Worm (Caenorhabditis elegans) whole organism, L1 larva: ENCODE measurements around the gene W08F4.13.
A peak's percentile ranks its signal among the peaks of the same experiment; 100 is the strongest.
"Not testable (repeated sequence)": the region's sequence is repeated elsewhere in the genome, so short reads cannot be mapped to it uniquely, and the experiment has no call there.

ENCODE experiments used
- C16A3.4 ChIP-seq: fragments of 150-350 bp; optimal IDR thresholded peaks from 2 replicates; lab custom pipeline; 2014; ENCODE audit warnings: missing biosample characterization, missing genetic modification characterization
- F16B12.6 ChIP-seq: fragments of 150-350 bp; optimal IDR thresholded peaks from 2 replicates; lab custom pipeline; 2014; ENCODE audit warnings: missing biosample characterization, missing genetic modification characterization
- Y116A8C.19 ChIP-seq: sonication (generic microtip); optimal IDR thresholded peaks from 2 replicates; lab custom pipeline; 2016; ENCODE audit warnings: missing compliant biosample characterization, missing genetic modification characterization, borderline replicate concordance
- aha-1 ChIP-seq: fragments of 150-350 bp; optimal IDR thresholded peaks from 2 replicates; lab custom pipeline; 2014; ENCODE audit warnings: missing biosample characterization, missing genetic modification characterization
- alr-1 ChIP-seq: fragments of 200-800 bp; sonication (Bioruptor generic); optimal IDR thresholded peaks from 2 replicates; lab custom pipeline; 2018; ENCODE audit warnings: borderline replicate concordance, mild to moderate bottlenecking, missing genetic modification characterization, missing compliant biosample characterization
- aly-2 ChIP-seq: fragments of 150-350 bp; optimal IDR thresholded peaks from 2 replicates; lab custom pipeline; 2014; ENCODE audit warnings: missing biosample characterization, missing genetic modification characterization
- ama-1 ChIP-seq: fragments of 150-350 bp; optimal IDR thresholded peaks from 2 replicates; lab custom pipeline; 2014
- blmp-1 ChIP-seq: fragments of 150-350 bp; optimal IDR thresholded peaks from 2 replicates; lab custom pipeline; 2014; ENCODE audit warnings: missing biosample characterization, missing genetic modification characterization
- ceh-63 ChIP-seq: fragments of 200-800 bp; sonication (Bioruptor generic); optimal IDR thresholded peaks from 2 replicates; lab custom pipeline; 2018; ENCODE audit warnings: mild to moderate bottlenecking, missing genetic modification characterization, missing compliant biosample characterization
- ceh-82 ChIP-seq, 3 experiments: fragments of 150-350 bp in 1 of 3; sonication (generic microtip) in 2 of 3; optimal IDR thresholded peaks; 2 replicates each; lab custom pipeline; 2014 to 2017; ENCODE audit warnings: missing biosample characterization in 3 of 3, missing genetic modification characterization in 3 of 3
- ceh-90 ChIP-seq: sonication (generic microtip); optimal IDR thresholded peaks from 2 replicates; lab custom pipeline; 2016; ENCODE audit warnings: missing genetic modification characterization, missing compliant biosample characterization
- efl-3 ChIP-seq: fragments of 200-800 bp; sonication (Bioruptor generic); optimal IDR thresholded peaks from 2 replicates; lab custom pipeline; 2018; ENCODE audit warnings: mild to moderate bottlenecking, missing genetic modification characterization, missing compliant biosample characterization
- egl-13 ChIP-seq: sonication (generic microtip); optimal IDR thresholded peaks from 2 replicates; lab custom pipeline; 2016; ENCODE audit warnings: missing genotype, missing genetic modification reagents, missing genetic modification characterization, missing compliant biosample characterization
- elt-3 ChIP-seq, 6 experiments: fragments of 150-350 bp in 1 of 6; sonication (generic microtip); optimal IDR thresholded peaks; 2 replicates each; lab custom pipeline; 2017 to 2018; ENCODE audit warnings: missing biosample characterization in 6 of 6, missing genetic modification characterization in 6 of 6, inconsistent platforms in 1 of 6
- ets-5 ChIP-seq: fragments of 200-800 bp; sonication (Bioruptor generic); IDR thresholded peaks from 2 replicates; pipeline ENCODE4 v1.3.6; 2022; ENCODE audit warnings: missing genetic modification characterization, missing compliant biosample characterization
- grh-1 ChIP-seq: fragments of 200-800 bp; sonication (Bioruptor generic); IDR thresholded peaks from 2 replicates; pipeline ENCODE4 v1.3.6; 2022; ENCODE audit warnings: missing genetic modification reagents, missing genetic modification characterization, missing compliant biosample characterization
- hlh-17 ChIP-seq: fragments of 200-800 bp; sonication (Bioruptor generic); optimal IDR thresholded peaks from 2 replicates; lab custom pipeline; 2018; ENCODE audit warnings: missing genetic modification characterization, mild to moderate bottlenecking, missing compliant biosample characterization, moderate library complexity, borderline replicate concordance
- hpl-2 ChIP-seq: fragments of 150-350 bp; optimal IDR thresholded peaks from 2 replicates; lab custom pipeline; 2014; ENCODE audit warnings: missing biosample characterization, missing genetic modification reagents, missing genetic modification characterization
- isw-1 ChIP-seq: fragments of 200-800 bp; sonication (Bioruptor generic); IDR thresholded peaks from 2 replicates; pipeline ENCODE4 v1.3.6; 2022; ENCODE audit warnings: missing genetic modification characterization, missing compliant biosample characterization
- jun-1 ChIP-seq: fragments of 150-350 bp; optimal IDR thresholded peaks from 2 replicates; lab custom pipeline; 2014; ENCODE audit warnings: missing biosample characterization, missing genetic modification reagents, missing genetic modification characterization
- lin-13 ChIP-seq: fragments of 150-350 bp; optimal IDR thresholded peaks from 2 replicates; lab custom pipeline; 2014; ENCODE audit warnings: missing biosample characterization, missing genetic modification reagents, missing genetic modification characterization
- lin-14 ChIP-seq: fragments of 200-800 bp; sonication (Bioruptor generic); optimal IDR thresholded peaks from 2 replicates; lab custom pipeline; 2018; ENCODE audit warnings: mild to moderate bottlenecking, missing genetic modification characterization, moderate library complexity, missing compliant biosample characterization
- lin-15B ChIP-seq: fragments of 150-350 bp; sonication (generic microtip); optimal IDR thresholded peaks from 3 replicates; lab custom pipeline; 2014; ENCODE audit warnings: missing biosample characterization, missing genetic modification characterization
- mdl-1 ChIP-seq, 2 experiments: fragments of 150-350 bp; optimal IDR thresholded peaks; 2 replicates each; lab custom pipeline; 2014 to 2017; ENCODE audit warnings: missing biosample characterization in 2 of 2, missing genetic modification characterization in 2 of 2, inconsistent platforms in 1 of 2
- mep-1 ChIP-seq: fragments of 150-350 bp; optimal IDR thresholded peaks from 2 replicates; lab custom pipeline; 2014; ENCODE audit warnings: missing biosample characterization, missing genetic modification characterization
- nhr-12 ChIP-seq: sonication (generic microtip); optimal IDR thresholded peaks from 2 replicates; lab custom pipeline; 2017; ENCODE audit warnings: missing biosample characterization, missing genetic modification characterization
- nhr-237 ChIP-seq: fragments of 150-350 bp; optimal IDR thresholded peaks from 2 replicates; lab custom pipeline; 2014; ENCODE audit warnings: missing biosample characterization, missing genetic modification characterization
- nhr-47 ChIP-seq: sonication (generic microtip); optimal IDR thresholded peaks from 2 replicates; lab custom pipeline; 2016; ENCODE audit warnings: mild to moderate bottlenecking, missing genetic modification characterization, moderate library complexity, missing compliant biosample characterization
- nhr-84 ChIP-seq: sonication (generic microtip); optimal IDR thresholded peaks from 2 replicates; lab custom pipeline; 2017; ENCODE audit warnings: missing biosample characterization, missing genetic modification characterization
- nhr-85 ChIP-seq: sonication (generic microtip); peaks from one replicate; lab custom pipeline; 2016; ENCODE audit warnings: missing genetic modification characterization, inconsistent platforms, missing compliant biosample characterization
- sox-4 ChIP-seq: sonication (generic microtip); optimal IDR thresholded peaks from 2 replicates; lab custom pipeline; 2016; ENCODE audit warnings: missing genetic modification characterization, missing compliant biosample characterization
- sup-37 ChIP-seq: fragments of 200-800 bp; sonication (Bioruptor generic); optimal IDR thresholded peaks from 2 replicates; lab custom pipeline; 2018; ENCODE audit warnings: mild to moderate bottlenecking, missing genetic modification characterization, missing compliant biosample characterization
- unc-30 ChIP-seq: sonication (generic microtip); optimal IDR thresholded peaks from 2 replicates; lab custom pipeline; 2017; ENCODE audit warnings: missing biosample characterization, missing genetic modification characterization
- zip-4 ChIP-seq: fragments of 200-800 bp; sonication (Bioruptor generic); optimal IDR thresholded peaks from 2 replicates; lab custom pipeline; 2018; ENCODE audit warnings: mild to moderate bottlenecking, missing genetic modification characterization, moderate library complexity, missing compliant biosample characterization
- ztf-4 ChIP-seq: fragments of 150-350 bp; optimal IDR thresholded peaks from 2 replicates; lab custom pipeline; 2014; ENCODE audit warnings: missing biosample characterization, missing genetic modification characterization

Gene W08F4.13

ce11 chrII:584321-584848, at the start of gene W08F4.13, which contains the start of gene W08F4.12:
Gene W08F4.13, plus strand, starts transcription at chrII:584798.
Gene W08F4.12, minus strand, starts transcription at chrII:584421.
- no peak for TF ChIP-seq nhr-85
- TF ChIP-seq ceh-90 (tag; lab: Kevin White, UChicago) = no peak
- no peak for TF ChIP-seq jun-1 (tag; lab: Kevin White, UChicago)
- TF ChIP-seq isw-1 (GFP tag; lab: Robert Waterston, UW) = no peak
- no peak for TF ChIP-seq Y116A8C.19 (tag; lab: Kevin White, UChicago)
- TF ChIP-seq C16A3.4 = no peak
- TF ChIP-seq efl-3 (GFP tag; lab: Kevin White, UChicago) = no peak
- no peak for TF ChIP-seq nhr-84
- no peak for TF ChIP-seq ztf-4 (tag; lab: Kevin White, UChicago)
- TF ChIP-seq lin-15B (tag; lab: Kevin White, UChicago) = no peak
- no peak for TF ChIP-seq lin-14 (GFP tag; lab: Kevin White, UChicago)
- no peak for TF ChIP-seq sox-4
- no peak for TF ChIP-seq sup-37 (GFP tag; lab: Kevin White, UChicago)
- no peak for TF ChIP-seq nhr-47 (tag; lab: Kevin White, UChicago)

DNA sequence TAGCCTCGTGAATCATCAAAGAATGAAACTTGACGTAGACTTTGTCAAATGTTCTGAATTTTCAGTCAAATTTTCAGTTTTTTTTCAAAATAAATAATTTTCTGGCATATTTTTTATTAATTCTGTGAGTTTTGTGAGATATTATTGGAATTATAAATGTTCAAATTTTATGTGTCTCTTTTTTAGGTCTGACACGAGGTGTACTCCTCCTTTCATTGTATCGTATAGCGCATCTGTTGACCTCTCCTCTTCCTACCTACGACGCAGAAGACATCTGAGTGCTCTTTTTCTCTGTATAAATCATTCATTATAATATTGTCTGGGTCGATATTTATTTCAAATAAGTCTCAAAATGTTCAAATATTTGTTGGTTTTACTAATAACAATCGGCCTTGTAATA, 49.4 kb upstream of the W08F4.13 start, which contains the start of gene T27A1.3:
Gene T27A1.3, plus strand, starts transcription at position 301 of the 400 bp plus-strand sequence.
- TF ChIP-seq ceh-82 (tag; optimal IDR thresholded peaks at IDR 0.05; lab: Kevin White, UChicago); hlh-17 (GFP tag; lab: Kevin White, UChicago); grh-1 (GFP tag; lab: Robert Waterston, UW): not testable (repeated sequence)

- TF ChIP-seq mdl-1 (tag; optimal IDR thresholded peaks at IDR 0.05; lab: Kevin White, UChicago) = no peak
- no peak for TF ChIP-seq zip-4
- TF ChIP-seq aha-1 (tag; lab: Kevin White, UChicago) = no peak
- no peak for TF ChIP-seq ceh-63 (GFP tag; lab: Kevin White, UChicago)
- TF ChIP-seq mep-1 = no peak
- no peak for TF ChIP-seq alr-1 (tag; lab: Kevin White, UChicago)
- TF ChIP-seq lin-14 (GFP tag; lab: Kevin White, UChicago) = no peak
- TF ChIP-seq ets-5 = no peak
- no peak for TF ChIP-seq hlh-17 (GFP tag; lab: Kevin White, UChicago)
- TF ChIP-seq efl-3 (GFP tag; lab: Kevin White, UChicago) = no peak
- TF ChIP-seq sup-37 (GFP tag; lab: Kevin White, UChicago) = no peak
- TF ChIP-seq unc-30 = no peak
- no peak for TF ChIP-seq grh-1 (GFP tag; lab: Robert Waterston, UW)
- TF ChIP-seq egl-13 (tag; lab: Kevin White, UChicago) = no peak
- TF ChIP-seq aly-2 = no peak
- TF ChIP-seq, all 84 proteins: peak for 0
Observed at ce11 chrII:536775-537174, 47.8 kb upstream of the W08F4.13 start, which contains the start of gene T27A1.2. Gene T27A1.2, minus strand, starts transcription at chrII:536875.

ce11 chrII:542416-542815, 42.2 kb upstream of the W08F4.13 start:
- TF ChIP-seq hpl-2 (GFP tag; lab: Kevin White, UChicago) (no peak), lin-13 (GFP tag; lab: Kevin White, UChicago) (no peak), nhr-237 (tag; lab: Kevin White, UChicago) (no peak), ama-1 (lab: Kevin White, UChicago) (no peak), nhr-12 (tag; lab: Kevin White, UChicago) (no peak), blmp-1 (tag; lab: Kevin White, UChicago) (peak; percentile 87), F16B12.6 (tag; lab: Kevin White, UChicago) (no peak), lin-15B (tag; lab: Kevin White, UChicago) (no peak), elt-3 (tag; optimal IDR thresholded peaks at IDR 0.05; lab: Kevin White, UChicago) (peak in 1 of 6 experiments; percentile 76)
